Worm (Caenorhabditis elegans): ENCODE measurements around the gene age-1.

DNA sequence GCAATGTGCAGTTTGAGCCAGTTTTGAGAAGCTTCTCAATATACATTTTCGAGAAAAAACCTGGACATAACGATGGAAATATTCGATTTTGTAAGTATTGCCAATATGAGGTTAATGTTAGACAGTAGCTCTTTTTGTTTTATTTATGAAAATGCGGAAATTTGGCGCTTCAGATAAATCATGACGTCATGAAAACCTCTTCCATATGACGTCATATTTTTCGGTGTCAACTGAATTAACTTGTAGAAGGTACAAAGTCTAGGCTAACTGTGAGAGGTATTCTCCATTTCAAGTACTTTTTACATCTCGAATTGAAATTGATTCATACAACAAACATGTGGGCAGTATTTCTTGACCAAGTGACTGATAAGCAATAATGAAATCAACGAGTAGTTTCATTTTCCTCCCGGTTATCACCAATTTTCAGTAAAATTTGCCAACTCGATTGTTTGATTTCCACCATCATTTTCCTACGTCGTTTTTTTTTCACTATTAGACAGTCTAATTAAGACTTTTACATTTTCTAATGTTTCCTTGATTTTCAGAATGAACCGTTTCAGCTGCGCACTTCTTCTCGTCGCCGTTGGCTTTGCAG is 44.5 kb upstream of the age-1 start, which contains the start of gene F54D5.3:
- TF ChIP-seq zag-1 (tag; optimal IDR thresholded peaks at IDR 0.05) (no peak), fkh-10 (GFP tag; optimal IDR thresholded peaks at IDR 0.05) (no peak), egl-27 (tag; optimal IDR thresholded peaks at IDR 0.05) (no peak), elt-2 (tag; optimal IDR thresholded peaks at IDR 0.05) (peak; percentile 69), nhr-11 (tag; optimal IDR thresholded peaks at IDR 0.05) (no peak)

Measured in whole organism, L3 larva.